Fruit fly (Drosophila melanogaster): ENCODE results near the gene Blos4.

Gene Blos4

dm6 chr3L:10837869-10838783 lies 40.8 kb upstream of the Blos4 start (continued):
- no peak for TF ChIP-seq pan (optimal IDR thresholded peaks at IDR 0.05)
- peak; percentile 73 for TF ChIP-seq fru (GFP tag; optimal IDR thresholded peaks at IDR 0.05)
- TF ChIP-seq Dif (GFP tag; optimal IDR thresholded peaks at IDR 0.05; ENCODE audit: partially characterized antibody) = no peak
- TF ChIP-seq rgr (GFP tag; optimal IDR thresholded peaks at IDR 0.05) = peak; percentile 85
- TF ChIP-seq lola (GFP tag; optimal IDR thresholded peaks at IDR 0.05) = no peak
- peak; percentile 66 for TF ChIP-seq dmrt93B (GFP tag; optimal IDR thresholded peaks at IDR 0.05)

- no peak for TF ChIP-seq Mio (GFP tag; optimal IDR thresholded peaks at IDR 0.05)
Measured at dm6 chr3L:10840867-10841266, 38.0 kb upstream of the Blos4 start.

DNA sequence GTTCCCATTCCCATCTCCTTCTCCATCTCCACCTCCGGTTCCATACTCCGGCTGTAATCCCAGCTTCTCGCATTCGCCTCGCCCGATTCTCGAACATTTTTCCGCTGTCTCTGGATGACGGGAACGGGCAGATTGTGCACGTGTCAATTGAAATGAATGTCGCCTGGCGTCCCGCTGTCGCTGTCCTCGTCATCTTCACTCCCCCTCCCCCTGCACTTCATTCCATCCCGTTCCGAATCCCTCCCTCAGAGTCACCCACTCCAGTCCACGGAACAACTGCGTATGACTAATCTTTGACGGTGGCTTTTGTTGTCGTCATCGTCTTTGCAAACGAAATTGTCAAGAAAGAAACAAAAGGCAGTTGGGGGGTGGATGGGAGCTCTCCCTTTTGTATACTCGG lies 37.0 kb upstream of the Blos4 start:
- TF ChIP-seq sage (GFP tag; optimal IDR thresholded peaks at IDR 0.05) (no peak), woc (GFP tag; optimal IDR thresholded peaks at IDR 0.05) (no peak), Sp1 (GFP tag; optimal IDR thresholded peaks at IDR 0.05) (no peak), fru (GFP tag; optimal IDR thresholded peaks at IDR 0.05) (no peak), CG32264 (GFP tag; optimal IDR thresholded peaks at IDR 0.05) (no peak), Dfd (GFP tag; optimal IDR thresholded peaks at IDR 0.05) (no peak)

DNA sequence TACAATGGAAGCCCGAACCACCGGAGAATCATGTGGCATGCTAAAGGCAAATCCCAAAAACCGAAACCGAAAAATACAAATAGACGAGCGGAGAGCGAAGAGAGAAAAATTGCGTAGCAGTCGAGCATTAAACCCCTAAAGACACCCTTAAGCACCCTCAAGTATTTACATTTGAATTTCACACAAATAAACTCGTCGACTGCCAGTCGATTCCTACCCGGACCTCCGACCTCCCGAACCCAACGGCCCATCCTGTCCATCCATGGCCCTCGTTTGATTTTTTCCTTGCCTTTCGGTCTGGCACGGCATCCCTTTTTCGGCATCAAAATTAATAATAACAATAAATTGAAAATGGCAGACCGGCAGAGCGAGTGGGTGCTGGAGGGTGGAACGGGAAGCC lies 36.1 kb upstream of the Blos4 start:
- TF ChIP-seq dmrt93B (GFP tag; optimal IDR thresholded peaks at IDR 0.05) (no peak), ey (GFP tag; optimal IDR thresholded peaks at IDR 0.05) (no peak), pan (optimal IDR thresholded peaks at IDR 0.05) (no peak), sage (GFP tag; optimal IDR thresholded peaks at IDR 0.05) (no peak), CrebA (GFP tag; optimal IDR thresholded peaks at IDR 0.05; ENCODE audit: borderline replicate concordance) (no peak), foxo (GFP tag; optimal IDR thresholded peaks at IDR 0.05) (no peak), woc (GFP tag; optimal IDR thresholded peaks at IDR 0.05) (no peak), Sp1 (GFP tag; optimal IDR thresholded peaks at IDR 0.05) (no peak), Hnf4 (GFP tag; optimal IDR thresholded peaks at IDR 0.05) (no peak), usp (GFP tag; optimal IDR thresholded peaks at IDR 0.05) (no peak)

- TF ChIP-seq woc (GFP tag; optimal IDR thresholded peaks at IDR 0.05) (no peak), dmrt93B (GFP tag; optimal IDR thresholded peaks at IDR 0.05) (peak; percentile 13), Myc (optimal IDR thresholded peaks at IDR 0.05) (no peak), HLH106 (tag; optimal IDR thresholded peaks at IDR 0.05) (peak; percentile 44), psq (GFP tag; optimal IDR thresholded peaks at IDR 0.05) (peak; percentile 30), h (GFP tag; optimal IDR thresholded peaks at IDR 0.05) (peak; percentile 3), Sp1 (GFP tag; optimal IDR thresholded peaks at IDR 0.05) (peak; percentile 48), foxo (GFP tag; optimal IDR thresholded peaks at IDR 0.05) (peak in 1 of 2 experiments; percentile 19), sv (GFP tag; optimal IDR thresholded peaks at IDR 0.05) (peak; percentile 14), Mio (GFP tag; optimal IDR thresholded peaks at IDR 0.05) (no peak)
Measured at dm6 chr3L:10843273-10843672, 35.6 kb upstream of the Blos4 start.

dm6 chr3L:10843685-10844084 lies 35.2 kb upstream of the Blos4 start:
- TF ChIP-seq Vsx2 (GFP tag; optimal IDR thresholded peaks at IDR 0.05; ENCODE audit: partially characterized antibody) (no peak), Rel (GFP tag; optimal IDR thresholded peaks at IDR 0.05) (no peak), Rel (tag; optimal IDR thresholded peaks at IDR 0.05) (no peak), Dfd (GFP tag; optimal IDR thresholded peaks at IDR 0.05) (no peak), lola (GFP tag; optimal IDR thresholded peaks at IDR 0.05) (no peak), Mio (GFP tag; optimal IDR thresholded peaks at IDR 0.05) (no peak), Sp1 (GFP tag; optimal IDR thresholded peaks at IDR 0.05) (no peak), Hr78 (GFP tag; optimal IDR thresholded peaks at IDR 0.05) (no peak), Hnf4 (GFP tag; optimal IDR thresholded peaks at IDR 0.05) (no peak), sv (GFP tag; optimal IDR thresholded peaks at IDR 0.05) (no peak), dsf (GFP tag; optimal IDR thresholded peaks at IDR 0.05; ENCODE audit: borderline replicate concordance) (no peak), jim (GFP tag; optimal IDR thresholded peaks at IDR 0.05) (no peak), dl (GFP tag; optimal IDR thresholded peaks at IDR 0.05; ENCODE audit: insufficient read depth in 1 of 2, partially characterized antibody in 2 of 2) (no peak), GATAd (GFP tag; optimal IDR thresholded peaks at IDR 0.05) (no peak), tai (GFP tag; optimal IDR thresholded peaks at IDR 0.05) (no peak), h (GFP tag; optimal IDR thresholded peaks at IDR 0.05) (no peak), ey (GFP tag; optimal IDR thresholded peaks at IDR 0.05) (no peak), brk (GFP tag; optimal IDR thresholded peaks at IDR 0.05) (no peak), Jra (GFP tag; optimal IDR thresholded peaks at IDR 0.05) (no peak), rgr (GFP tag; optimal IDR thresholded peaks at IDR 0.05) (no peak), Myc (optimal IDR thresholded peaks at IDR 0.05) (no peak)
